Fruit fly (Drosophila melanogaster): ENCODE measurements around the gene RpS19b.
A peak's percentile ranks its signal among the peaks of the same experiment; 100 is the strongest.

Gene RpS19b

dm6 chr3R:23924200-23924599, 9.1 kb downstream of the RpS19b start, which contains the start of gene Ndc1 (continued):
- peak; percentile 62 for TF ChIP-seq pzg (GFP tag; optimal IDR thresholded peaks at IDR 0.05)
- TF ChIP-seq CG42726 (GFP tag; IDR thresholded peaks at IDR 0.05; ENCODE audit: partially characterized antibody): 0 out of 2 replicates have a peak, but pooled peaks have one; percentile 2
- TF ChIP-seq CG13894 (tag; optimal IDR thresholded peaks at IDR 0.05): no peak
- TF ChIP-seq MBD-R2 (GFP tag; IDR thresholded peaks at IDR 0.05): peak; percentile 70
- no peak for TF ChIP-seq CG12236 (GFP tag; optimal IDR thresholded peaks at IDR 0.05)
- TF ChIP-seq Dp (GFP tag; optimal IDR thresholded peaks at IDR 0.05): peak; percentile 76
- peak; percentile 72 for TF ChIP-seq CG13287 (GFP tag; IDR thresholded peaks at IDR 0.05; ENCODE audit: partially characterized antibody)
- TF ChIP-seq ssp (GFP tag; IDR thresholded peaks at IDR 0.05): peak; percentile 74
- peak; percentile 25 for TF ChIP-seq CG15514 (GFP tag; optimal IDR thresholded peaks at IDR 0.05)
- TF ChIP-seq Sin3A (optimal IDR thresholded peaks at IDR 0.05): peak; percentile 42
- no peak for TF ChIP-seq ato (GFP tag; IDR thresholded peaks at IDR 0.05; ENCODE audit: partially characterized antibody)
- TF ChIP-seq CG17186 (GFP tag; optimal IDR thresholded peaks at IDR 0.05): peak; percentile 88
- TF ChIP-seq HLH4C (GFP tag; IDR thresholded peaks at IDR 0.05; ENCODE audit: partially characterized antibody): 0 out of 3 replicates have a peak, but pooled peaks have one; percentile 37
- peak; percentile 32 for TF ChIP-seq CG14710 (tag; optimal IDR thresholded peaks at IDR 0.05)
- peak; percentile 47; the same call in 2 of the 4 replicates for TF ChIP-seq Dll (GFP tag; IDR thresholded peaks at IDR 0.05; ENCODE audit: partially characterized antibody)
- peak; percentile 49 for TF ChIP-seq sens (GFP tag)
- TF ChIP-seq CG9797 (GFP tag; optimal IDR thresholded peaks at IDR 0.05): peak; percentile 79
- peak; percentile 44; the same call in 1 of the 2 replicates for TF ChIP-seq Bgb (GFP tag; IDR thresholded peaks at IDR 0.05; ENCODE audit: partially characterized antibody)
- no peak for TF ChIP-seq al (GFP tag; IDR thresholded peaks at IDR 0.05)
- TF ChIP-seq amos (GFP tag; IDR thresholded peaks at IDR 0.05; ENCODE audit: partially characterized antibody): peak; percentile 15; the same call in 1 of the 2 replicates
- TF ChIP-seq Dref (GFP tag; IDR thresholded peaks at IDR 0.05): peak; percentile 71
- TF ChIP-seq Sry-δ (GFP tag; optimal IDR thresholded peaks at IDR 0.05): peak; percentile 49
- TF ChIP-seq knrl (GFP tag; IDR thresholded peaks at IDR 0.05; ENCODE audit: partially characterized antibody): no peak
- TF ChIP-seq zen (tag; optimal IDR thresholded peaks at IDR 0.05): peak; percentile 31
- peak; percentile 84 for TF ChIP-seq E2f2 (GFP tag; IDR thresholded peaks at IDR 0.05)
- TF ChIP-seq CG16813 (GFP tag; IDR thresholded peaks at IDR 0.05; ENCODE audit: partially characterized antibody): peak; percentile 24; the same call in 1 of the 3 replicates
- TF ChIP-seq CG34422 (GFP tag; IDR thresholded peaks at IDR 0.05): 0 out of 3 replicates have a peak, but pooled peaks have one; percentile 11
- peak; percentile 100 for TF ChIP-seq CG17568 (GFP tag; optimal IDR thresholded peaks at IDR 0.05)
- TF ChIP-seq gfzf (GFP tag; optimal IDR thresholded peaks at IDR 0.05): peak; percentile 66
- peak; percentile 95 for TF ChIP-seq wek (GFP tag; optimal IDR thresholded peaks at IDR 0.05)
- peak; percentile 96 for TF ChIP-seq Myb (GFP tag; optimal IDR thresholded peaks at IDR 0.05)
- peak; percentile 16; the same call in 1 of the 2 replicates for TF ChIP-seq sna (GFP tag; IDR thresholded peaks at IDR 0.05; ENCODE audit: partially characterized antibody)
- TF ChIP-seq prd (optimal IDR thresholded peaks at IDR 0.05): no peak
- TF ChIP-seq prd (GFP tag; IDR thresholded peaks at IDR 0.05): no peak
- peak; percentile 21 for TF ChIP-seq Ets97D (GFP tag; optimal IDR thresholded peaks at IDR 0.05)
- TF ChIP-seq wor (GFP tag; IDR thresholded peaks at IDR 0.05): no peak
- no peak for TF ChIP-seq CG1602 (GFP tag; optimal IDR thresholded peaks at IDR 0.05)

- TF ChIP-seq Stat92E (GFP tag; optimal IDR thresholded peaks at IDR 0.05) (no peak), trem (tag; optimal IDR thresholded peaks at IDR 0.05) (peak; percentile 65), trh (GFP tag; optimal IDR thresholded peaks at IDR 0.05) (no peak), phol (tag; optimal IDR thresholded peaks at IDR 0.05) (peak; percentile 15), CG13424 (tag; optimal IDR thresholded peaks at IDR 0.05) (no peak), CG34224 (GFP tag; IDR thresholded peaks at IDR 0.05; ENCODE audit: partially characterized antibody) (peak; percentile 87), CG1603 (tag; optimal IDR thresholded peaks at IDR 0.05) (peak; percentile 80), az2 (GFP tag; optimal IDR thresholded peaks at IDR 0.05) (no peak), fd102C (GFP tag; optimal IDR thresholded peaks at IDR 0.05) (no peak), pfk (GFP tag; optimal IDR thresholded peaks at IDR 0.05) (no peak), Oli (tag; optimal IDR thresholded peaks at IDR 0.05) (peak; percentile 8), Ada2b (GFP tag; IDR thresholded peaks at IDR 0.05) (no peak), CG17186 (GFP tag; optimal IDR thresholded peaks at IDR 0.05) (peak; percentile 27)
These were observed 10.6 kb downstream of the RpS19b start, which contains the start of the genes sba and CG31141 for dm6 chr3R:23922502-23923350. Gene sba, minus strand, starts transcription at chr3R:23922973. Gene CG31141, plus strand, starts transcription at chr3R:23923300.
